Fruit fly (Drosophila melanogaster): ENCODE measurements around the gene sfl.
A peak's percentile ranks its signal among the peaks of the same experiment; 100 is the strongest.

sfl gene

dm6 chr3L:6561052-6561451 is 65.6 kb downstream of the sfl start (continued):
- TF ChIP-seq Oli (tag; optimal IDR thresholded peaks at IDR 0.05) (peak; percentile 10), grau (tag; optimal IDR thresholded peaks at IDR 0.05) (peak; percentile 21), D (optimal IDR thresholded peaks at IDR 0.05) (no peak), D (GFP tag; optimal IDR thresholded peaks at IDR 0.05) (no peak), Hey (tag; optimal IDR thresholded peaks at IDR 0.05) (no peak), Ssrp (tag; optimal IDR thresholded peaks at IDR 0.05) (peak; percentile 23), Sox100B (GFP tag; optimal IDR thresholded peaks at IDR 0.05) (no peak), CG4360 (GFP tag; IDR thresholded peaks at IDR 0.05) (no peak), Nf-YC (tag; optimal IDR thresholded peaks at IDR 0.05) (no peak), CG18476 (GFP tag; optimal IDR thresholded peaks at IDR 0.05) (peak; percentile 80), zfh1 (GFP tag; IDR thresholded peaks at IDR 0.05) (peak; percentile 31; the same call in 1 of the 3 replicates), C15 (GFP tag; IDR thresholded peaks at IDR 0.05) (no peak), HmgZ (tag; optimal IDR thresholded peaks at IDR 0.05) (no peak), PHDP (tag; optimal IDR thresholded peaks at IDR 0.05) (peak; percentile 32), CG15073 (GFP tag; optimal IDR thresholded peaks at IDR 0.05) (no peak), Med (GFP tag) (peak; percentile 68), Pdp1 (GFP tag; optimal IDR thresholded peaks at IDR 0.05) (no peak), seq (GFP tag; IDR thresholded peaks at IDR 0.05) (peak; percentile 29; the same call in 1 of the 2 replicates), crol (GFP tag; IDR thresholded peaks at IDR 0.05) (no peak), Rfx (GFP tag; IDR thresholded peaks at IDR 0.05) (peak; percentile 48; the same call in 1 of the 2 replicates), wek (GFP tag; optimal IDR thresholded peaks at IDR 0.05) (no peak), CG3847 (GFP tag; IDR thresholded peaks at IDR 0.05) (no peak), CG15479 (GFP tag; optimal IDR thresholded peaks at IDR 0.05) (peak; percentile 49), Bdp1 (GFP tag; optimal IDR thresholded peaks at IDR 0.05) (no peak), CG11696 (GFP tag; IDR thresholded peaks at IDR 0.05) (no peak), so (GFP tag; IDR thresholded peaks at IDR 0.05) (0 out of 3 replicates have a peak, but pooled peaks have one; percentile 8), CG10366 (GFP tag; IDR thresholded peaks at IDR 0.05) (0 out of 2 replicates have a peak, but pooled peaks have one; percentile 16), lmd (GFP tag; IDR thresholded peaks at IDR 0.05) (peak; percentile 6; the same call in 1 of the 2 replicates), Drgx (GFP tag; IDR thresholded peaks at IDR 0.05) (0 out of 2 replicates have a peak, but pooled peaks have one; percentile 10), pnt (GFP tag; optimal IDR thresholded peaks at IDR 0.05) (no peak), CG12155 (GFP tag; optimal IDR thresholded peaks at IDR 0.05) (no peak), CG10267 (tag; optimal IDR thresholded peaks at IDR 0.05) (no peak), CG2116 (GFP tag; optimal IDR thresholded peaks at IDR 0.05) (no peak), Fer1 (GFP tag; optimal IDR thresholded peaks at IDR 0.05) (no peak), schlank (tag; optimal IDR thresholded peaks at IDR 0.05) (no peak), CG5953 (GFP tag; IDR thresholded peaks at IDR 0.05) (no peak), CG42726 (GFP tag; IDR thresholded peaks at IDR 0.05; ENCODE audit: partially characterized antibody) (no peak), dpn (GFP tag; optimal IDR thresholded peaks at IDR 0.05) (peak in 1 of 2 experiments; percentile 13), ara (GFP tag; IDR thresholded peaks at IDR 0.05) (no peak), CG9932 (GFP tag; IDR thresholded peaks at IDR 0.05) (peak; percentile 50; the same call in 1 of the 2 replicates)

- TF ChIP-seq tin (GFP tag; optimal IDR thresholded peaks at IDR 0.05): peak; percentile 51
- TF ChIP-seq CG2875 (GFP tag; optimal IDR thresholded peaks at IDR 0.05): no peak
- TF ChIP-seq CTCF (GFP tag; optimal IDR thresholded peaks at IDR 0.05): no peak
- no peak for TF ChIP-seq corto (GFP tag; optimal IDR thresholded peaks at IDR 0.05)
- peak; percentile 77 for TF ChIP-seq CG12071 (GFP tag; optimal IDR thresholded peaks at IDR 0.05)
- TF ChIP-seq CG9932 (GFP tag; IDR thresholded peaks at IDR 0.05): peak; percentile 42; the same call in 1 of the 2 replicates
- TF ChIP-seq ken (GFP tag; IDR thresholded peaks at IDR 0.05): peak; percentile 63; the same call in 1 of the 3 replicates
- TF ChIP-seq shn (GFP tag; optimal IDR thresholded peaks at IDR 0.05): no peak
- TF ChIP-seq Dref (GFP tag; IDR thresholded peaks at IDR 0.05): no peak
- TF ChIP-seq ara (GFP tag; IDR thresholded peaks at IDR 0.05): peak; percentile 48; the same call in 1 of the 2 replicates
- no peak for TF ChIP-seq bigmax (GFP tag; optimal IDR thresholded peaks at IDR 0.05)
- no peak for TF ChIP-seq CG1602 (GFP tag; optimal IDR thresholded peaks at IDR 0.05)
- peak; percentile 85 for TF ChIP-seq Ptx1 (GFP tag; IDR thresholded peaks at IDR 0.05)
- peak; percentile 55; the same call in 1 of the 2 replicates for TF ChIP-seq ro (GFP tag; IDR thresholded peaks at IDR 0.05)
- peak; percentile 23 for TF ChIP-seq CG10274 (GFP tag; optimal IDR thresholded peaks at IDR 0.05)
- TF ChIP-seq CG2712 (tag; optimal IDR thresholded peaks at IDR 0.05): no peak
Observed at dm6 chr3L:6576709-6577108, 81.2 kb downstream of the sfl start.
